Worm (Caenorhabditis elegans): ENCODE results near the gene rad-23.

The rad-23 gene

ce11 chrII:11637189-11637754 is 15.3 kb downstream of the rad-23 start:
- TF ChIP-seq ceh-32 (tag; optimal IDR thresholded peaks at IDR 0.05; ENCODE audit: poor library complexity) (no peak), ama-1 (optimal IDR thresholded peaks at IDR 0.05) (peak; percentile 61), ceh-20 (GFP tag; IDR thresholded peaks at IDR 0.05) (no peak), zfp-3 (GFP tag; conservative IDR thresholded peaks at IDR 0.05) (no peak), duxl-1 (tag; optimal IDR thresholded peaks at IDR 0.05; ENCODE audit: poor library complexity) (peak; percentile 50), dve-1 (tag; optimal IDR thresholded peaks at IDR 0.05; ENCODE audit: insufficient read depth) (peak; percentile 74), php-3 (GFP tag; IDR thresholded peaks at IDR 0.05) (0 out of 2 replicates have a peak, but pooled peaks have one; percentile 11), daf-16 (GFP tag; optimal IDR thresholded peaks at IDR 0.05) (no peak), daf-16 (tag; optimal IDR thresholded peaks at IDR 0.05) (peak; percentile 32), madf-9 (GFP tag; conservative IDR thresholded peaks at IDR 0.05) (0 out of 2 replicates have a peak, but pooled peaks have one; percentile 37), aha-1 (tag) (peak; percentile 24), pha-4 (GFP tag; IDR thresholded peaks at IDR 0.05) (0 out of 2 replicates have a peak, but pooled peaks have one; percentile 15), pha-4 (tag; optimal IDR thresholded peaks at IDR 0.05) (no peak), snpc-4 (tag; optimal IDR thresholded peaks at IDR 0.05) (no peak), mep-1 (tag; optimal IDR thresholded peaks at IDR 0.05) (peak; percentile 50), saeg-2 (GFP tag; IDR thresholded peaks at IDR 0.05) (no peak), mes-2 (tag; optimal IDR thresholded peaks at IDR 0.05; ENCODE audit: poor library complexity, severe bottlenecking) (peak; percentile 52), mdt-29 (GFP tag; IDR thresholded peaks at IDR 0.05) (0 out of 2 replicates have a peak, but pooled peaks have one; percentile 10), unc-62 (GFP tag; optimal IDR thresholded peaks at IDR 0.05 in 1 of 2) (peak in 1 of 2 experiments; percentile 78), unc-62 (tag; optimal IDR thresholded peaks at IDR 0.05) (no peak), fos-1 (tag; optimal IDR thresholded peaks at IDR 0.05) (no peak), lsy-2 (tag; optimal IDR thresholded peaks at IDR 0.05) (peak in 1 of 2 experiments; percentile 18), hlh-30 (tag; optimal IDR thresholded peaks at IDR 0.05; ENCODE audit: insufficient read depth) (peak; percentile 11), tra-1 (GFP tag; IDR thresholded peaks at IDR 0.05) (no peak), nhr-42 (GFP tag; IDR thresholded peaks at IDR 0.05) (0 out of 2 replicates have a peak, but pooled peaks have one; percentile 15), nhr-48 (tag; optimal IDR thresholded peaks at IDR 0.05) (peak; percentile 17), nhr-102 (tag; optimal IDR thresholded peaks at IDR 0.05) (peak; percentile 49), hif-1 (tag; optimal IDR thresholded peaks at IDR 0.05) (peak in 1 of 2 experiments; percentile 7), T26A8.4 (GFP tag; IDR thresholded peaks at IDR 0.05) (peak; percentile 62; the same call in 1 of the 2 replicates), nhr-25 (tag; optimal IDR thresholded peaks at IDR 0.05; ENCODE audit: borderline replicate concordance, insufficient read depth) (peak; percentile 84), hmg-1.1 (GFP tag; IDR thresholded peaks at IDR 0.05) (0 out of 2 replicates have a peak, but pooled peaks have one; percentile 8)

ce11 chrII:11636617-11637016 is 15.9 kb downstream of the rad-23 start:
- TF ChIP-seq F44E2.7 (GFP tag; IDR thresholded peaks at IDR 0.05) (no peak), aha-1 (tag) (no peak), F26F4.8 (GFP tag; conservative IDR thresholded peaks at IDR 0.05) (0 out of 2 replicates have a peak, but pooled peaks have one; percentile 14), ceh-32 (tag; optimal IDR thresholded peaks at IDR 0.05; ENCODE audit: poor library complexity) (no peak), mxl-3 (GFP tag; optimal IDR thresholded peaks at IDR 0.05) (no peak), mxl-2 (GFP tag; conservative IDR thresholded peaks at IDR 0.05) (no peak), daf-16 (GFP tag; optimal IDR thresholded peaks at IDR 0.05) (no peak), daf-16 (tag; optimal IDR thresholded peaks at IDR 0.05) (peak; percentile 41), Y48G9A.11 (GFP tag; IDR thresholded peaks at IDR 0.05) (no peak), nhr-10 (tag; optimal IDR thresholded peaks at IDR 0.05) (no peak), daf-8 (GFP tag; IDR thresholded peaks at IDR 0.05) (no peak), Y105C5A.15 (GFP tag; IDR thresholded peaks at IDR 0.05) (no peak), mdt-29 (GFP tag; IDR thresholded peaks at IDR 0.05) (no peak), dmd-6 (GFP tag; IDR thresholded peaks at IDR 0.05) (no peak), ceh-82 (tag; optimal IDR thresholded peaks at IDR 0.05) (no peak), zip-2 (tag; optimal IDR thresholded peaks at IDR 0.05) (no peak), ctbp-1 (GFP tag; IDR thresholded peaks at IDR 0.05) (no peak), ztf-7 (tag; optimal IDR thresholded peaks at IDR 0.05) (no peak), nhr-111 (GFP tag; optimal IDR thresholded peaks at IDR 0.05) (no peak), tag-97 (GFP tag; IDR thresholded peaks at IDR 0.05) (no peak), F10B5.3 (tag; optimal IDR thresholded peaks at IDR 0.05) (no peak), nhr-11 (tag; optimal IDR thresholded peaks at IDR 0.05) (no peak), mdl-1 (tag; optimal IDR thresholded peaks at IDR 0.05) (no peak), nhr-25 (tag; optimal IDR thresholded peaks at IDR 0.05; ENCODE audit: borderline replicate concordance, insufficient read depth) (no peak), php-3 (GFP tag; IDR thresholded peaks at IDR 0.05) (0 out of 2 replicates have a peak, but pooled peaks have one; percentile 24)

All from whole organism, L4 larva.